Fruit fly (Drosophila melanogaster) whole organism, adult: ENCODE measurements around the gene Pat1.

Experiments used
- CG11617 ChIP-seq: fragments of 200-800 bp; sonication (Bioruptor generic); optimal IDR thresholded peaks from 2 replicates; lab custom pipeline; 2017; ENCODE audit warnings: mild to moderate bottlenecking, missing biosample characterization, missing genetic modification reagents, missing genetic modification characterization
- CG12768 ChIP-seq: fragments of 200-800 bp; sonication (Bioruptor generic); optimal IDR thresholded peaks from 2 replicates; lab custom pipeline; 2017; ENCODE audit warnings: missing biosample characterization, missing genetic modification characterization, mild to moderate bottlenecking, moderate library complexity, missing genetic modification reagents
- CG14711 ChIP-seq: fragments of 200-800 bp; sonication (Bioruptor generic); optimal IDR thresholded peaks from 2 replicates; lab custom pipeline; 2018; ENCODE audit warnings: missing biosample characterization, mild to moderate bottlenecking, missing genetic modification characterization, moderate library complexity
- CG1620 ChIP-seq: fragments of 200-800 bp; sonication (Bioruptor generic); optimal IDR thresholded peaks from 2 replicates; lab custom pipeline; 2016; ENCODE audit warnings: missing biosample characterization, missing genetic modification characterization
- CG33017 ChIP-seq: fragments of 200-800 bp; sonication (Bioruptor generic); optimal IDR thresholded peaks from 2 replicates; lab custom pipeline; 2018; ENCODE audit warnings: missing biosample characterization, mild to moderate bottlenecking, missing genetic modification characterization, moderate library complexity
- CG5204 ChIP-seq: fragments of 200-800 bp; sonication (Bioruptor generic); optimal IDR thresholded peaks from 2 replicates; lab custom pipeline; 2016; ENCODE audit warnings: missing biosample characterization, missing genetic modification characterization
- CG7101 ChIP-seq: fragments of 200-800 bp; sonication (Bioruptor generic); optimal IDR thresholded peaks from 2 replicates; lab custom pipeline; 2018; ENCODE audit warnings: missing biosample characterization, mild to moderate bottlenecking, missing genetic modification characterization, moderate library complexity
- Crg-1 ChIP-seq: fragments of 200-800 bp; sonication (Bioruptor generic); optimal IDR thresholded peaks from 2 replicates; lab custom pipeline; 2016; ENCODE audit warnings: missing biosample characterization, missing genetic modification characterization
- Mnt ChIP-seq: fragments of 200-800 bp; sonication (Bioruptor generic); optimal IDR thresholded peaks from 2 replicates; lab custom pipeline; 2016; ENCODE audit warnings: missing biosample characterization, mild to moderate bottlenecking, missing genetic modification characterization
- kay ChIP-seq: fragments of 200-800 bp; sonication (Bioruptor generic); peaks from one replicate; lab custom pipeline; 2016; ENCODE audit warnings: missing biosample characterization, missing genetic modification characterization, borderline replicate concordance
- ovo ChIP-seq: fragments of 200-800 bp; sonication (Bioruptor generic); optimal IDR thresholded peaks from 2 replicates; lab custom pipeline; 2016; ENCODE audit warnings: missing biosample characterization, missing genetic modification characterization
- toe ChIP-seq: fragments of 200-800 bp; sonication (Bioruptor generic); optimal IDR thresholded peaks from 2 replicates; lab custom pipeline; 2016; ENCODE audit warnings: missing biosample characterization, missing genetic modification characterization

DNA sequence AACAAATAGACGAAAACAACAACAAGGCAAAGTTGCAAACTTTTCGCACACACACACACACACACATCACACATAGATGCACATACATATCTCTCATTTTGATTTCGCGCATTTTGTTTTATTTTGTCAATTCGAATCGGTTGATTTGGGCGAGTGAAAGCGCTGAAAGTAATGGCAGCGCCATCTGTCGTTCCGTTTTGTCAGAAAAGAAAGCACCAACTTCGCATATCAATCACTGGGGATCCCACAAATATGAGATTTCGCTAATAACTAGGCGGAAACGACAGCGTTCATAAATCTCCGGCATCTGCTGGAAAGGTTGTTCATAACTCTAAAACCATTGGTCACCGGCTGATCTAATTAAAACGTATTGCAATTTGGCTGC is 40.5 kb upstream of the Pat1 start:
- TF ChIP-seq ovo (GFP tag; lab: Kevin White, UChicago) (no peak), CG5204 (no peak), Crg-1 (no peak), CG14711 (tag; lab: Kevin White, UChicago) (no peak), CG33017 (tag; lab: Kevin White, UChicago) (no peak), Mnt (GFP tag; lab: Kevin White, UChicago) (no peak), CG11617 (GFP tag; lab: Kevin White, UChicago) (no peak), CG12768 (GFP tag; lab: Kevin White, UChicago) (no peak), toe (GFP tag; lab: Kevin White, UChicago) (no peak), CG1620 (GFP tag; lab: Kevin White, UChicago) (no peak), kay (GFP tag; lab: Kevin White, UChicago) (no peak), CG7101 (tag; lab: Kevin White, UChicago) (no peak)
